Fruit fly (Drosophila melanogaster) Kc167 (cell line): ENCODE data around the gene CG9459.

Experiments used
- Myc ChIP-seq: fragments of >200 bp; optimal IDR thresholded peaks from 2 replicates; lab custom pipeline; 2017; ENCODE audit warnings: missing external identifiers
- h ChIP-seq: fragments of >200 bp; optimal IDR thresholded peaks from 3 replicates; lab custom pipeline; 2018; ENCODE audit warnings: missing external identifiers
- insv ChIP-seq: fragments of >200 bp; optimal IDR thresholded peaks from 3 replicates; lab custom pipeline; 2018; ENCODE audit warnings: missing external identifiers
- psq ChIP-seq: fragments of >200 bp; optimal IDR thresholded peaks from 2 replicates; lab custom pipeline; 2017; ENCODE audit warnings: missing external identifiers

dm6 chr3R:9800644-9801330 lies 17.4 kb downstream of the CG9459 start, which contains the start of the genes CG9467 and CG8526:
- TF ChIP-seq psq (lab: Kevin White, UChicago): no peak
- no peak for TF ChIP-seq Myc
- no peak for TF ChIP-seq insv (lab: Kevin White, UChicago)
- TF ChIP-seq h: no peak
